Fruit fly (Drosophila melanogaster): Measurements from ENCODE around the gene bdl.
A peak's percentile ranks its signal among the peaks of the same experiment; 100 is the strongest.

The bdl gene

DNA sequence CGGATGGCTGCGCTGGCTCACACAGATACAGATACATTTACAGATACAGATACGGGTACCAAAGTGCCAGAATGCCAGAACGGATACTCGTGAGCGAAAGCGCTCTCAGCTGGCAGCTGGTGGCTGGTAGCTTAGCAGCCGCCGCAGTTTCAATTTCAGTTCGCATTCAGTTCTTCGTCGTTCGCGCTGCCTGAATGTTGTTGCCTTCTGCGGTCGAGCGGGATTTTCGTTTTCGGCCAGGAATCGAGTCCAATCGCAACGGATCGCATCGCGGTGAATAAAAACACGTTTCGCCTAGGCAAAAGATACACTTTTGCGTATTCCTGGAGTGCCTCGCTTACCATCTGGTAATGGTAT is 9.4 kb downstream of the bdl start, which contains the start of gene Atet (continued):
- TF ChIP-seq Hmx (GFP tag; optimal IDR thresholded peaks at IDR 0.05) (no peak), Xrp1 (GFP tag; IDR thresholded peaks at IDR 0.05) (no peak), hb (GFP tag; IDR thresholded peaks at IDR 0.05; ENCODE audit: partially characterized antibody) (no peak), CG11560 (tag; IDR thresholded peaks at IDR 0.05) (no peak), Bdp1 (GFP tag; optimal IDR thresholded peaks at IDR 0.05) (no peak), kay (GFP tag; optimal IDR thresholded peaks at IDR 0.05) (no peak), CG17359 (tag; optimal IDR thresholded peaks at IDR 0.05) (no peak), tup (GFP tag; optimal IDR thresholded peaks at IDR 0.05) (no peak), CG14860 (GFP tag; IDR thresholded peaks at IDR 0.05; ENCODE audit: partially characterized antibody) (no peak), CG1024 (GFP tag; IDR thresholded peaks at IDR 0.05) (no peak), Deaf1 (tag; optimal IDR thresholded peaks at IDR 0.05) (peak; percentile 79), CHES-1-like (GFP tag; optimal IDR thresholded peaks at IDR 0.05) (no peak), CG5245 (GFP tag; optimal IDR thresholded peaks at IDR 0.05) (no peak), CG32532 (GFP tag; IDR thresholded peaks at IDR 0.05) (no peak), Doc3 (GFP tag; IDR thresholded peaks at IDR 0.05; ENCODE audit: partially characterized antibody) (no peak), ap (GFP tag; IDR thresholded peaks at IDR 0.05) (0 out of 2 replicates have a peak, but pooled peaks have one; percentile 24), HLH4C (GFP tag; IDR thresholded peaks at IDR 0.05; ENCODE audit: partially characterized antibody) (0 out of 3 replicates have a peak, but pooled peaks have one; percentile 46), abd-A (tag; optimal IDR thresholded peaks at IDR 0.05) (no peak), da (GFP tag; optimal IDR thresholded peaks at IDR 0.05) (no peak), HLH54F (GFP tag; optimal IDR thresholded peaks at IDR 0.05) (no peak), CG2712 (tag; optimal IDR thresholded peaks at IDR 0.05) (no peak), CG7987 (GFP tag; optimal IDR thresholded peaks at IDR 0.05) (no peak), wor (GFP tag; IDR thresholded peaks at IDR 0.05) (0 out of 2 replicates have a peak, but pooled peaks have one; percentile 3), Oaz (GFP tag; IDR thresholded peaks at IDR 0.05) (no peak), CG15696 (tag; optimal IDR thresholded peaks at IDR 0.05) (no peak), sima (GFP tag; optimal IDR thresholded peaks at IDR 0.05) (no peak), CG7357 (GFP tag; IDR thresholded peaks at IDR 0.05) (no peak), CG9609 (GFP tag; optimal IDR thresholded peaks at IDR 0.05) (no peak), CG11456 (GFP tag; IDR thresholded peaks at IDR 0.05) (no peak), gem (tag; optimal IDR thresholded peaks at IDR 0.05) (no peak), kah (GFP tag; optimal IDR thresholded peaks at IDR 0.05) (peak; percentile 11), CG34376 (GFP tag; optimal IDR thresholded peaks at IDR 0.05) (no peak), HHEX (GFP tag; optimal IDR thresholded peaks at IDR 0.05) (no peak), Lhr (GFP tag; optimal IDR thresholded peaks at IDR 0.05) (no peak), CG17612 (GFP tag; IDR thresholded peaks at IDR 0.05) (no peak), CG12299 (tag; optimal IDR thresholded peaks at IDR 0.05) (no peak), NK7.1 (GFP tag; optimal IDR thresholded peaks at IDR 0.05) (no peak), CG7786 (GFP tag; optimal IDR thresholded peaks at IDR 0.05) (no peak), pb (GFP tag; optimal IDR thresholded peaks at IDR 0.05) (no peak), Aef1 (GFP tag; IDR thresholded peaks at IDR 0.05) (no peak), ATbp (GFP tag; optimal IDR thresholded peaks at IDR 0.05) (no peak), Fer1 (GFP tag; optimal IDR thresholded peaks at IDR 0.05) (no peak), Hmr (GFP tag; optimal IDR thresholded peaks at IDR 0.05) (no peak), pan (optimal IDR thresholded peaks at IDR 0.05) (no peak), pan (GFP tag; optimal IDR thresholded peaks at IDR 0.05 in 1 of 2, IDR thresholded peaks at IDR 0.05 in 1 of 2) (no peak), Meics (GFP tag; optimal IDR thresholded peaks at IDR 0.05) (no peak), CG4730 (GFP tag; IDR thresholded peaks at IDR 0.05) (no peak), CG1792 (GFP tag; optimal IDR thresholded peaks at IDR 0.05) (no peak), gsb-n (tag; optimal IDR thresholded peaks at IDR 0.05) (no peak), amos (GFP tag; IDR thresholded peaks at IDR 0.05; ENCODE audit: partially characterized antibody) (peak; percentile 55; the same call in 1 of the 2 replicates), B-H2 (GFP tag; optimal IDR thresholded peaks at IDR 0.05) (no peak), sna (GFP tag; IDR thresholded peaks at IDR 0.05; ENCODE audit: partially characterized antibody) (no peak)

Data from whole organism, embryonic.